Worm (Caenorhabditis elegans) whole organism, L3 larva: ENCODE measurements around the gene F09B12.5.

Experiments used
- ceh-16 ChIP-seq: sonication (generic microtip); optimal IDR thresholded peaks from 2 replicates; lab custom pipeline; 2017; ENCODE audit warnings: missing biosample characterization, missing genetic modification characterization
- daf-12 ChIP-seq: fragments of 150-350 bp; optimal IDR thresholded peaks from 2 replicates; lab custom pipeline; 2014; ENCODE audit warnings: missing biosample characterization, missing genetic modification reagents, missing genetic modification characterization
- elt-2 ChIP-seq: sonication (generic microtip); optimal IDR thresholded peaks from 2 replicates; lab custom pipeline; 2016; ENCODE audit warnings: missing genetic modification reagents, mild to moderate bottlenecking, missing genetic modification characterization, missing compliant biosample characterization
- nhr-67 ChIP-seq: fragments of 150-350 bp; optimal IDR thresholded peaks from 2 replicates; lab custom pipeline; 2014; ENCODE audit warnings: missing biosample characterization, missing genetic modification characterization
- nhr-76 ChIP-seq: fragments of 150-350 bp; sonication (generic microtip); optimal IDR thresholded peaks from 5 replicates; lab custom pipeline; 2014; ENCODE audit warnings: missing biosample characterization, missing genetic modification characterization

DNA sequence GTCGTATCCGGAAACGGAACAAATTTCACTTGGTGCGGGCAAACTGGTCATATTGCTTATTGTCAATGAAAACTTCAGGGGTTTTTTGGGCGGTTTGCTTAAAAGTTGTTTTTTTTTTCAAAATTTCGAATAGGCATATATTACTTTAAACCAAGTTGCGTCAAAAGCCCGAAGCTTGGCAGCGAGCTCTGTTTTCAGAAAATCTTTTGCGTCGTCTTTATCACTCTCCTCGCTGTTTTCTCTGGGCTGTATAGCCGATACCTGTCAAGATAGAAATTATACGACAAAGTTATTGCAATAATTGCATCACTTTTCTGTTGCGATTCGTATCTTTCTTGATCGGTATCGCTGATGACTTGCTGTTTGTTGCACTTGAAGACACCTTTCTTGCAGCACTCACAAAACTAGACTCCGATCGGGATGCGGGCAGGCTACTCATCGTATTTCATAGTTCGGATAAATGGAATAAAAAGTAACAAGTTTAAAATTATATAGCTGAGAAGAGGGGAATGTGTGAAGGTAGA, 8.4 kb upstream of the F09B12.5 start, which contains the start of the genes H40L08.3 and H40L08.9:
- TF ChIP-seq nhr-76 (no peak), elt-2 (tag; lab: Kevin White, UChicago) (no peak), nhr-67 (tag; lab: Kevin White, UChicago) (no peak), ceh-16 (no peak), daf-12 (no peak)
